Fruit fly (Drosophila melanogaster): ENCODE results near the gene CG16743.

CG16743 gene

DNA sequence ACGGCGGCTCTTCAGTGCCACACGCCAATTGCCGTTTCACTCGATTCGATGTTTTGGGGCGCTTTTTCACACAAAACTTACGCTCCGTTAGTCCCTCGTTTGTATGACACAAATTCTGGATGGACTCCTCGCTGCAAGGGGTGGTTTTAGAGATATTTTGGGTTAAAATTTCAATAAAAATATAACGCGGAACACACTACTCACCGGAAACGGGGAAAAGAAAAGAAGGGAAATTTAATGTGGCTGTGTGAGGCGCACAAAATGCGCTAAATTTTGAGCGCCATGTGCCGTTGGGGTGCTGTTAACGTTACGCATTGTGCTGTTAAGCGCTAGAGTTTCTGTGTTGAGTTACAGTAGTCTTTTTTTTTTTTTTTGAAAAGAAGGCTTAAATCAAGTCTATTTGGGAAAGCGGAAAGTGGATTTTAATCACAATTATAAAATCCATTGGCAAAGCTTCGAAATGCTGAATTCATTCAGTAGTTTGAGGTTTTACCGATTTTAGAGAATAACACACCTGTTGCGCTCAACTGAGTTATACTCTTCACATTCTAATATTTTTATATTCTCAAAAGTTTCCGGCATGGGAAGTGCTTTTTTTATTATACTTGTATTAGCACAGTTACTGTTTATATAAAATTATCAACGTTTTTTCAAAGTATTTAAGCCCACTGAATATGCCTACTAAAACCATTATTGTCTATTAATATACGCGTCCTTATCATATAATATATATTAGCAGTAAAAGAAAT, 32.0 kb downstream of the CG16743 start, which contains the start of gene RpL9 (continued):
- TF ChIP-seq CG11696 (GFP tag; IDR thresholded peaks at IDR 0.05), result peak; percentile 53
- peak; percentile 37 for TF ChIP-seq trh (GFP tag; optimal IDR thresholded peaks at IDR 0.05)
- no peak for TF ChIP-seq lab (GFP tag; optimal IDR thresholded peaks at IDR 0.05)
- TF ChIP-seq dpn (GFP tag; optimal IDR thresholded peaks at IDR 0.05), result peak in 1 of 2 experiments; percentile 71
- peak; percentile 33 for TF ChIP-seq CG10654 (GFP tag; optimal IDR thresholded peaks at IDR 0.05)
- no peak for TF ChIP-seq eve (GFP tag; optimal IDR thresholded peaks at IDR 0.05)
- no peak for TF ChIP-seq ci (GFP tag; IDR thresholded peaks at IDR 0.05)
- no peak for TF ChIP-seq CG3407 (GFP tag; optimal IDR thresholded peaks at IDR 0.05)
- TF ChIP-seq luna (GFP tag; optimal IDR thresholded peaks at IDR 0.05), result peak; percentile 77
- peak; percentile 15 for TF ChIP-seq BEAF-32 (GFP tag; optimal IDR thresholded peaks at IDR 0.05)
- TF ChIP-seq CG1832 (GFP tag; optimal IDR thresholded peaks at IDR 0.05), result no peak
- TF ChIP-seq CG7357 (GFP tag; IDR thresholded peaks at IDR 0.05), result 0 out of 3 replicates have a peak, but pooled peaks have one; percentile 25
- no peak for TF ChIP-seq tup (GFP tag; optimal IDR thresholded peaks at IDR 0.05)
- no peak for TF ChIP-seq vnd (GFP tag; IDR thresholded peaks at IDR 0.05; ENCODE audit: partially characterized antibody)
- no peak for TF ChIP-seq CG11456 (GFP tag; IDR thresholded peaks at IDR 0.05)
- peak; percentile 38 for TF ChIP-seq Sry-β (GFP tag; optimal IDR thresholded peaks at IDR 0.05)
- no peak for TF ChIP-seq Abd-B (GFP tag; optimal IDR thresholded peaks at IDR 0.05)
- peak; percentile 54 for TF ChIP-seq CG4424 (GFP tag; optimal IDR thresholded peaks at IDR 0.05)
- TF ChIP-seq Drgx (GFP tag; IDR thresholded peaks at IDR 0.05), result no peak
- no peak for TF ChIP-seq CG2678 (tag; optimal IDR thresholded peaks at IDR 0.05)
- TF ChIP-seq CG15514 (GFP tag; optimal IDR thresholded peaks at IDR 0.05), result peak; percentile 82
- peak; percentile 49 for TF ChIP-seq CG10979 (tag; optimal IDR thresholded peaks at IDR 0.05)
- no peak for TF ChIP-seq twi (tag; optimal IDR thresholded peaks at IDR 0.05)
- TF ChIP-seq pb (GFP tag; optimal IDR thresholded peaks at IDR 0.05), result peak; percentile 48
- no peak for TF ChIP-seq grn (GFP tag; optimal IDR thresholded peaks at IDR 0.05)
- peak; percentile 51 for TF ChIP-seq pzg (GFP tag; optimal IDR thresholded peaks at IDR 0.05)
- no peak for TF ChIP-seq CG42726 (GFP tag; IDR thresholded peaks at IDR 0.05; ENCODE audit: partially characterized antibody)
- no peak for TF ChIP-seq sc (optimal IDR thresholded peaks at IDR 0.05)
- peak; percentile 53 for TF ChIP-seq sc (GFP tag; optimal IDR thresholded peaks at IDR 0.05)
- no peak for TF ChIP-seq mirr (GFP tag; optimal IDR thresholded peaks at IDR 0.05)
- TF ChIP-seq dmrt11E (tag; optimal IDR thresholded peaks at IDR 0.05), result peak; percentile 49
- no peak for TF ChIP-seq esg (GFP tag; conservative IDR thresholded peaks at IDR 0.05)
- peak; percentile 57 for TF ChIP-seq CG9797 (GFP tag; optimal IDR thresholded peaks at IDR 0.05)
- no peak for TF ChIP-seq CG34224 (GFP tag; IDR thresholded peaks at IDR 0.05; ENCODE audit: partially characterized antibody)
- no peak for TF ChIP-seq TFAM (GFP tag; optimal IDR thresholded peaks at IDR 0.05)
- peak; percentile 12 for TF ChIP-seq zen (tag; optimal IDR thresholded peaks at IDR 0.05)
- 0 out of 2 replicates have a peak, but pooled peaks have one; percentile 39 for TF ChIP-seq CG1024 (GFP tag; IDR thresholded peaks at IDR 0.05)
- TF ChIP-seq Hsf (GFP tag; optimal IDR thresholded peaks at IDR 0.05), result peak; percentile 52
- TF ChIP-seq CG8388 (GFP tag; optimal IDR thresholded peaks at IDR 0.05), result peak; percentile 65
- no peak; the same call in 1 of the 2 replicates for TF ChIP-seq NFAT (GFP tag; IDR thresholded peaks at IDR 0.05)
- no peak for TF ChIP-seq CG43689 (GFP tag; IDR thresholded peaks at IDR 0.05)
- no peak; the same call in 1 of the 2 replicates for TF ChIP-seq CG4730 (GFP tag; IDR thresholded peaks at IDR 0.05)
- TF ChIP-seq Antp (GFP tag; optimal IDR thresholded peaks at IDR 0.05), result peak; percentile 26
- no peak for TF ChIP-seq CG12071 (GFP tag; optimal IDR thresholded peaks at IDR 0.05)
- TF ChIP-seq tx (GFP tag; optimal IDR thresholded peaks at IDR 0.05), result no peak
- TF ChIP-seq Hr51 (GFP tag; optimal IDR thresholded peaks at IDR 0.05), result peak in 1 of 2 experiments; percentile 55
- peak; percentile 23; the same call in 1 of the 3 replicates for TF ChIP-seq B-H1 (GFP tag; IDR thresholded peaks at IDR 0.05)
- TF ChIP-seq PHDP (tag; optimal IDR thresholded peaks at IDR 0.05), result peak; percentile 82
- peak; percentile 58 for TF ChIP-seq Spps (tag; optimal IDR thresholded peaks at IDR 0.05)
